Fruit fly (Drosophila melanogaster) whole organism, embryonic: ENCODE data around the gene CG42716.

Experiments used
- Awh ChIP-seq: fragments of 200-800 bp; sonication (Bioruptor generic); IDR thresholded peaks from 2 replicates; pipeline ENCODE4, ENCODE4 v1.3.6; 2022; ENCODE audit warnings: missing biosample characterization, missing genetic modification characterization
- Bgb ChIP-seq: fragments of 200-800 bp; sonication (Bioruptor generic); IDR thresholded peaks from 2 replicates; pipeline ENCODE4 v1.3.6; 2022; ENCODE audit warnings: missing biosample characterization, missing genetic modification characterization; ENCODE audit not compliant: partially characterized antibody
- C15 ChIP-seq: fragments of 200-800 bp; sonication (Bioruptor generic); IDR thresholded peaks from 3 replicates; pipeline ENCODE4 v1.3.6; 2022; ENCODE audit warnings: missing biosample characterization, missing genetic modification characterization
- CG11696 ChIP-seq: fragments of 200-800 bp; sonication (Bioruptor generic); IDR thresholded peaks from 2 replicates; pipeline ENCODE4 v1.3.6; 2022; ENCODE audit warnings: missing biosample characterization, missing genetic modification characterization
- CG11723 ChIP-seq: fragments of 200-800 bp; sonication (Bioruptor generic); optimal IDR thresholded peaks from 2 replicates; lab custom pipeline; 2017; ENCODE audit warnings: missing biosample characterization, mild to moderate bottlenecking, missing genetic modification characterization
- CG12071 ChIP-seq: fragments of 200-800 bp; sonication (Bioruptor generic); optimal IDR thresholded peaks from 3 replicates; lab custom pipeline; 2018; ENCODE audit warnings: missing biosample characterization, mild to moderate bottlenecking, missing genetic modification characterization
- CG12104 ChIP-seq: fragments of 200-800 bp; sonication (Bioruptor generic); optimal IDR thresholded peaks from 3 replicates; lab custom pipeline; 2016; ENCODE audit warnings: missing biosample characterization, missing genetic modification characterization
- CG14710 ChIP-seq: fragments of 200-800 bp; sonication (Bioruptor generic); optimal IDR thresholded peaks from 3 replicates; lab custom pipeline; 2019; ENCODE audit warnings: missing biosample characterization, mild to moderate bottlenecking, missing genetic modification characterization, moderate library complexity
- CG18619 ChIP-seq: fragments of 200-800 bp; sonication (Bioruptor generic); optimal IDR thresholded peaks from 3 replicates; lab custom pipeline; 2017; ENCODE audit warnings: missing biosample characterization, mild to moderate bottlenecking, missing genetic modification characterization
- CG2129 ChIP-seq: fragments of 200-800 bp; sonication (Bioruptor generic); IDR thresholded peaks from 2 replicates; pipeline ENCODE4 v1.3.6; 2022; ENCODE audit warnings: missing biosample characterization, missing genetic modification characterization; ENCODE audit not compliant: partially characterized antibody
- CG2712 ChIP-seq: fragments of 200-800 bp; optimal IDR thresholded peaks from 3 replicates; lab custom pipeline; 2019; ENCODE audit warnings: missing biosample characterization, mild to moderate bottlenecking, missing genetic modification characterization, moderate library complexity
- CG31224 ChIP-seq: fragments of 200-800 bp; sonication (Bioruptor generic); IDR thresholded peaks from 2 replicates; pipeline ENCODE4 v1.3.6; 2022; ENCODE audit warnings: missing biosample characterization, missing genetic modification characterization
- CG31388 ChIP-seq: fragments of 200-800 bp; sonication (Bioruptor generic); optimal IDR thresholded peaks from 2 replicates; lab custom pipeline; 2016; ENCODE audit warnings: missing biosample characterization, missing genetic modification characterization
- CG32767 ChIP-seq: fragments of 200-800 bp; sonication (Bioruptor generic); IDR thresholded peaks from 2 replicates; pipeline ENCODE4 v1.3.6; 2022; ENCODE audit warnings: missing biosample characterization, missing genetic modification characterization
- CG3407 ChIP-seq: fragments of 200-800 bp; sonication (Bioruptor generic); optimal IDR thresholded peaks from 2 replicates; lab custom pipeline; 2018; ENCODE audit warnings: missing biosample characterization, mild to moderate bottlenecking, missing genetic modification characterization
- CG3726 ChIP-seq: fragments of 200-800 bp; sonication (Bioruptor generic); IDR thresholded peaks from 3 replicates; pipeline ENCODE4, ENCODE4 v1.3.6; 2022; ENCODE audit warnings: missing biosample characterization, missing genetic modification characterization
- CG4424 ChIP-seq: fragments of 200-800 bp; sonication (Bioruptor generic); optimal IDR thresholded peaks from 3 replicates; lab custom pipeline; 2016; ENCODE audit warnings: missing biosample characterization, missing genetic modification characterization
- CG6254 ChIP-seq: fragments of 200-800 bp; sonication (Bioruptor generic); optimal IDR thresholded peaks from 3 replicates; lab custom pipeline; 2017; ENCODE audit warnings: mild to moderate bottlenecking, missing biosample characterization, missing genetic modification reagents, missing genetic modification characterization
- CG6654 ChIP-seq: fragments of 200-800 bp; sonication (Bioruptor generic); optimal IDR thresholded peaks from 2 replicates; lab custom pipeline; 2017; ENCODE audit warnings: missing biosample characterization, mild to moderate bottlenecking, missing genetic modification characterization
- CG7357 ChIP-seq: fragments of 200-800 bp; sonication (Bioruptor generic); IDR thresholded peaks from 3 replicates; pipeline ENCODE4 v1.3.6; 2022; ENCODE audit warnings: missing biosample characterization, missing genetic modification characterization
- CG7556 ChIP-seq: fragments of 200-800 bp; sonication (Bioruptor generic); optimal IDR thresholded peaks from 2 replicates; lab custom pipeline; 2017; ENCODE audit warnings: missing biosample characterization, mild to moderate bottlenecking, missing genetic modification characterization
- CG8388 ChIP-seq: fragments of 200-800 bp; sonication (Bioruptor generic); optimal IDR thresholded peaks from 2 replicates; lab custom pipeline; 2019; ENCODE audit warnings: missing biosample characterization, mild to moderate bottlenecking, missing genetic modification characterization, moderate library complexity
- CG9817 ChIP-seq: fragments of 200-800 bp; sonication (Bioruptor generic); optimal IDR thresholded peaks from 2 replicates; lab custom pipeline; 2018; ENCODE audit warnings: missing biosample characterization, mild to moderate bottlenecking, missing genetic modification characterization, moderate library complexity
- Camta ChIP-seq: fragments of 200-800 bp; sonication (Bioruptor generic); optimal IDR thresholded peaks from 2 replicates; lab custom pipeline; 2016; ENCODE audit warnings: missing biosample characterization, missing genetic modification characterization
- Dbx ChIP-seq: fragments of 200-800 bp; sonication (Bioruptor generic); IDR thresholded peaks from 3 replicates; pipeline ENCODE4 v1.3.6; 2022; ENCODE audit warnings: missing biosample characterization, missing genetic modification characterization
- Fer2 ChIP-seq: fragments of 200-800 bp; sonication (Bioruptor generic); optimal IDR thresholded peaks from 2 replicates; lab custom pipeline; 2018; ENCODE audit warnings: missing biosample characterization, mild to moderate bottlenecking, missing genetic modification characterization, moderate library complexity
- Gug ChIP-seq: fragments of 200-800 bp; sonication (Bioruptor generic); IDR thresholded peaks from 4 replicates; pipeline ENCODE4 v1.3.6; 2022; ENCODE audit warnings: missing biosample characterization, missing genetic modification characterization
- Hr78 ChIP-seq, 2 experiments: fragments of 200-800 bp in 1 of 2; fragments of >200 bp in 1 of 2; sonication (Bioruptor generic) in 1 of 2; optimal IDR thresholded peaks; 2 replicates each; lab custom pipeline; 2017 to 2019; ENCODE audit warnings: missing biosample characterization in 2 of 2, missing genetic modification characterization in 2 of 2, mild to moderate bottlenecking in 1 of 2, moderate library complexity in 1 of 2
- Neu2 ChIP-seq: fragments of 200-800 bp; sonication (Bioruptor generic); optimal IDR thresholded peaks from 3 replicates; lab custom pipeline; 2016; ENCODE audit warnings: missing biosample characterization, missing genetic modification characterization, borderline replicate concordance
- Poxn ChIP-seq: fragments of 200-800 bp; sonication (Bioruptor generic); IDR thresholded peaks from 2 replicates; pipeline ENCODE4 v1.3.6; 2022; ENCODE audit warnings: missing biosample characterization, missing genetic modification characterization
- Scr ChIP-seq: fragments of 200-800 bp; sonication (Bioruptor generic); IDR thresholded peaks from 2 replicates; pipeline ENCODE4 v1.3.6; 2022; ENCODE audit warnings: missing biosample characterization, missing genetic modification characterization; ENCODE audit not compliant: partially characterized antibody
- ap ChIP-seq: fragments of 200-800 bp; sonication (Bioruptor generic); IDR thresholded peaks from 2 replicates; pipeline ENCODE4 v1.3.6; 2022; ENCODE audit warnings: missing biosample characterization, missing genetic modification characterization
- bsh ChIP-seq, 2 experiments: fragments of 200-800 bp; sonication (Bioruptor generic); optimal IDR thresholded peaks; 2 replicates each; lab custom pipeline; 2017 to 2018; ENCODE audit warnings: mild to moderate bottlenecking in 2 of 2, missing biosample characterization in 2 of 2, missing genetic modification characterization in 2 of 2, moderate library complexity in 1 of 2
- caup ChIP-seq: fragments of 200-800 bp; sonication (Bioruptor generic); optimal IDR thresholded peaks from 3 replicates; lab custom pipeline; 2017; ENCODE audit warnings: missing biosample characterization, mild to moderate bottlenecking, missing genetic modification characterization, moderate library complexity; ENCODE audit not compliant: severe bottlenecking
- chinmo ChIP-seq: fragments of 200-800 bp; sonication (Bioruptor generic); IDR thresholded peaks from 4 replicates; pipeline ENCODE4 v1.3.6; 2022; ENCODE audit warnings: missing biosample characterization, missing genetic modification characterization; ENCODE audit not compliant: partially characterized antibody
- dm ChIP-seq: fragments of 200-800 bp; sonication (Bioruptor generic); optimal IDR thresholded peaks from 3 replicates; lab custom pipeline; 2016; ENCODE audit warnings: missing biosample characterization, missing genetic modification characterization
- fd3F ChIP-seq: fragments of 200-800 bp; sonication (Bioruptor generic); optimal IDR thresholded peaks from 2 replicates; lab custom pipeline; 2018; ENCODE audit warnings: missing biosample characterization, mild to moderate bottlenecking, missing genetic modification characterization, moderate library complexity
- fd96Cb ChIP-seq: fragments of 200-800 bp; sonication (Bioruptor generic); optimal IDR thresholded peaks from 2 replicates; lab custom pipeline; 2018; ENCODE audit warnings: missing biosample characterization, mild to moderate bottlenecking, missing genetic modification characterization, moderate library complexity
- hkb ChIP-seq, 2 experiments: fragments of 200-800 bp in 1 of 2; fragments of >200 bp in 1 of 2; sonication (Bioruptor generic) in 1 of 2; IDR thresholded peaks in 1 of 2; optimal IDR thresholded peaks in 1 of 2; 2 replicates each; pipeline versions ENCODE4 v1.3.6 to Lab custom; 2017 to 2022; ENCODE audit warnings: missing biosample characterization in 1 of 2, missing genetic modification characterization in 1 of 2
- nau ChIP-seq: fragments of 200-800 bp; sonication (Bioruptor generic); optimal IDR thresholded peaks from 3 replicates; lab custom pipeline; 2017; ENCODE audit warnings: missing biosample characterization, mild to moderate bottlenecking, missing genetic modification characterization, missing genetic modification reagents
- ro ChIP-seq: fragments of 200-800 bp; sonication (Bioruptor generic); IDR thresholded peaks from 2 replicates; pipeline ENCODE4 v1.3.6; 2022; ENCODE audit warnings: missing biosample characterization, missing genetic modification characterization
- schlank ChIP-seq: fragments of 200-800 bp; sonication (Bioruptor generic); optimal IDR thresholded peaks from 2 replicates; lab custom pipeline; 2018; ENCODE audit warnings: missing biosample characterization, mild to moderate bottlenecking, missing genetic modification characterization
- sens ChIP-seq: fragments of 200-800 bp; sonication (Bioruptor generic); peaks from one replicate; lab custom pipeline; 2016; ENCODE audit warnings: missing biosample characterization, missing genetic modification characterization
- stwl ChIP-seq: fragments of 200-800 bp; sonication (Bioruptor generic); optimal IDR thresholded peaks from 3 replicates; lab custom pipeline; 2018; ENCODE audit warnings: missing biosample characterization, mild to moderate bottlenecking, missing genetic modification characterization, moderate library complexity
- sug ChIP-seq: fragments of 200-800 bp; optimal IDR thresholded peaks from 2 replicates; lab custom pipeline; 2019; ENCODE audit warnings: missing biosample characterization, mild to moderate bottlenecking, missing genetic modification characterization, moderate library complexity
- tio ChIP-seq: fragments of 200-800 bp; sonication (Bioruptor generic); optimal IDR thresholded peaks from 2 replicates; lab custom pipeline; 2017; ENCODE audit warnings: missing biosample characterization, missing genetic modification characterization, inconsistent platforms
- toy ChIP-seq: fragments of 200-800 bp; sonication (Bioruptor generic); IDR thresholded peaks from 2 replicates; pipeline ENCODE4 v1.3.6; 2022; ENCODE audit warnings: missing biosample characterization, missing genetic modification characterization
- twi ChIP-seq: fragments of 200-800 bp; optimal IDR thresholded peaks from 2 replicates; lab custom pipeline; 2019; ENCODE audit warnings: missing biosample characterization, mild to moderate bottlenecking, missing genetic modification characterization, moderate library complexity

CG42716 gene

dm6 chr3L:15999358-16000005, 34.1 kb upstream of the CG42716 start (continued):
- TF ChIP-seq dm (no peak), CG3726 (GFP tag; lab: Robert Waterston, UW) (no peak), CG7357 (GFP tag; lab: Robert Waterston, UW) (no peak), CG6654 (GFP tag; lab: Kevin White, UChicago) (no peak), CG11696 (GFP tag; lab: Robert Waterston, UW) (peak; percentile 57), CG4424 (GFP tag; lab: Kevin White, UChicago) (peak; percentile 12), CG32767 (GFP tag; lab: Robert Waterston, UW) (0 out of 2 replicates have a peak, but pooled peaks have one; percentile 28), C15 (GFP tag; lab: Robert Waterston, UW) (0 out of 3 replicates have a peak, but pooled peaks have one; percentile 51), Dbx (GFP tag; lab: Robert Waterston, UW) (peak; percentile 39; the same call in 1 of the 3 replicates), Gug (GFP tag; lab: Robert Waterston, UW) (0 out of 4 replicates have a peak, but pooled peaks have one; percentile 2), Hr78 (GFP tag; optimal IDR thresholded peaks at IDR 0.05; lab: Kevin White, UChicago) (peak in 1 of 2 experiments; percentile 41), CG9817 (tag; lab: Kevin White, UChicago) (peak; percentile 49), tio (GFP tag; lab: Kevin White, UChicago) (peak; percentile 29), CG3407 (no peak), Awh (GFP tag; lab: Robert Waterston, UW) (no peak), toy (GFP tag; lab: Robert Waterston, UW) (no peak), Fer2 (tag; lab: Kevin White, UChicago) (peak; percentile 3), CG31224 (GFP tag; lab: Robert Waterston, UW) (peak; percentile 49; the same call in 1 of the 2 replicates), CG2129 (GFP tag; lab: Robert Waterston, UW) (no peak), hkb (optimal IDR thresholded peaks at IDR 0.05; lab: Kevin White, UChicago) (no peak), hkb (GFP tag; IDR thresholded peaks at IDR 0.05; lab: Robert Waterston, UW) (peak; percentile 49), Bgb (GFP tag; lab: Robert Waterston, UW) (no peak), Neu2 (GFP tag; lab: Kevin White, UChicago) (no peak), CG12071 (peak; percentile 14), CG8388 (GFP tag; lab: Kevin White, UChicago) (peak; percentile 48), CG2712 (tag; lab: Kevin White, UChicago) (peak; percentile 54), stwl (tag; lab: Kevin White, UChicago) (no peak), CG31388 (GFP tag; lab: Kevin White, UChicago) (no peak), Scr (GFP tag; lab: Robert Waterston, UW) (no peak), chinmo (peak; percentile 85; the same call in 3 of the 4 replicates), sug (tag; lab: Kevin White, UChicago) (peak; percentile 97), ap (GFP tag; lab: Robert Waterston, UW) (no peak), bsh (GFP tag; optimal IDR thresholded peaks at IDR 0.05; lab: Kevin White, UChicago) (peak in 1 of 2 experiments; percentile 53), CG12104 (GFP tag; lab: Kevin White, UChicago) (peak; percentile 3), Poxn (peak; percentile 39; the same call in 1 of the 2 replicates), nau (peak; percentile 22), caup (GFP tag; lab: Kevin White, UChicago) (peak; percentile 64), ro (no peak), CG11723 (GFP tag; lab: Kevin White, UChicago) (no peak), twi (peak; percentile 7), schlank (no peak), Camta (GFP tag; lab: Kevin White, UChicago) (no peak), fd96Cb (tag; lab: Kevin White, UChicago) (peak; percentile 6), CG6254 (peak; percentile 5), CG14710 (peak; percentile 11), fd3F (peak; percentile 41), CG7556 (GFP tag; lab: Kevin White, UChicago) (peak; percentile 63), CG18619 (peak; percentile 48), sens (peak; percentile 82)
